Worm (Caenorhabditis elegans) whole organism, mixed stage, embryonic: ENCODE data around the gene dct-14.

ENCODE experiments used
- M03D4.4 ChIP-seq: sonication (generic microtip); optimal IDR thresholded peaks from 2 replicates; lab custom pipeline; 2017; ENCODE audit warnings: mild to moderate bottlenecking, missing genetic modification characterization, missing compliant biosample characterization
- blmp-1 ChIP-seq: fragments of 150-350 bp; optimal IDR thresholded peaks from 2 replicates; lab custom pipeline; 2014; ENCODE audit warnings: missing biosample characterization, missing genetic modification characterization
- ceh-43 ChIP-seq: fragments of 200-800 bp; sonication (Bioruptor generic); optimal IDR thresholded peaks from 2 replicates; lab custom pipeline; 2018; ENCODE audit warnings: mild to moderate bottlenecking, missing genetic modification characterization, moderate library complexity, missing compliant biosample characterization
- hlh-1 ChIP-seq: fragments of 150-350 bp; optimal IDR thresholded peaks from 2 replicates; lab custom pipeline; 2014; ENCODE audit warnings: missing biosample characterization, missing genetic modification reagents, missing genetic modification characterization
- lin-32 ChIP-seq: fragments of 200-800 bp; sonication (Bioruptor generic); optimal IDR thresholded peaks from 2 replicates; lab custom pipeline; 2018; ENCODE audit warnings: mild to moderate bottlenecking, missing genetic modification characterization, missing compliant biosample characterization
- mab-5 ChIP-seq: fragments of 150-350 bp; optimal IDR thresholded peaks from 2 replicates; lab custom pipeline; 2014; ENCODE audit warnings: missing biosample characterization, missing genetic modification characterization
- mep-1 ChIP-seq: fragments of 150-350 bp; optimal IDR thresholded peaks from 2 replicates; lab custom pipeline; 2017; ENCODE audit warnings: missing biosample characterization, missing genetic modification reagents, missing genetic modification characterization, inconsistent platforms
- nhr-12 ChIP-seq: fragments of 150-350 bp; optimal IDR thresholded peaks from 2 replicates; lab custom pipeline; 2014; ENCODE audit warnings: missing biosample characterization, missing genetic modification characterization
- nhr-237 ChIP-seq: fragments of 150-350 bp; optimal IDR thresholded peaks from 2 replicates; lab custom pipeline; 2014; ENCODE audit warnings: missing biosample characterization, missing genetic modification characterization
- nhr-28 ChIP-seq: fragments of 150-350 bp; optimal IDR thresholded peaks from 2 replicates; lab custom pipeline; 2014; ENCODE audit warnings: missing biosample characterization, missing genetic modification characterization
- pha-4 ChIP-seq: fragments of 150-350 bp; optimal IDR thresholded peaks from 2 replicates; lab custom pipeline; 2018; ENCODE audit warnings: missing biosample characterization, missing genetic modification reagents, missing genetic modification characterization
- snpc-4 ChIP-seq: fragments of 150-350 bp; optimal IDR thresholded peaks from 2 replicates; lab custom pipeline; 2014; ENCODE audit warnings: missing biosample characterization, missing genetic modification characterization
- unc-62 ChIP-seq: fragments of 150-350 bp; optimal IDR thresholded peaks from 2 replicates; lab custom pipeline; 2014; ENCODE audit warnings: missing biosample characterization, missing genetic modification reagents, missing genetic modification characterization
- ztf-11 ChIP-seq: fragments of 150-350 bp; optimal IDR thresholded peaks from 2 replicates; lab custom pipeline; 2014; ENCODE audit warnings: missing biosample characterization, missing genetic modification characterization

DNA sequence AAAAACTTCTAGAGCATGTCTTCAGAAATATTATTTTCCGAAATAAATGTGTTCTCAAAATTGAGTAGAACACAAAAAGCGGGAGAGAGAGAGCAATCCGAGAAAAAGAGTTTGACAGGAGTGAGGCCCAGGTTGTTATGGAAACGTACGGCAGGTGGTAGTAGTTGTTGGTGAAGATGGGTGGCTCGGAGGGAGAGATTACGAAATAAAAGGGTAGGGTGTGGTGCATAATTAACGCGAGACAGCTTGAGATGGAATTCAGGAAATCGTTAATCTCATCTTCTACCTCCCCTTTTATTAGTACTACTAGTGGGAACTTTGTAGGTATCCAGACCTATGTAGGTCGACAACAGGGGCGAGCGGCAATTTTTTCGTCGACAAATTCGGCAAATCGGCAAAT, 33.8 kb upstream of the dct-14 start, which contains the start of gene famh-161:
- TF ChIP-seq unc-62 (GFP tag; lab: Kevin White, UChicago) (no peak), ztf-11 (tag; lab: Kevin White, UChicago) (no peak), nhr-28 (tag; lab: Kevin White, UChicago) (no peak), nhr-237 (tag; lab: Kevin White, UChicago) (no peak), hlh-1 (tag; lab: Kevin White, UChicago) (no peak), lin-32 (GFP tag; lab: Kevin White, UChicago) (no peak), M03D4.4 (tag; lab: Kevin White, UChicago) (no peak), pha-4 (tag; lab: Kevin White, UChicago) (no peak), ceh-43 (GFP tag; lab: Kevin White, UChicago) (no peak), nhr-12 (no peak), mab-5 (no peak), snpc-4 (tag; lab: Kevin White, UChicago) (no peak), blmp-1 (tag; lab: Kevin White, UChicago) (no peak), mep-1 (tag; lab: Kevin White, UChicago) (no peak)
